Worm (Caenorhabditis elegans): ENCODE measurements around the gene tdo-2.
A peak's percentile ranks its signal among the peaks of the same experiment; 100 is the strongest.

tdo-2 gene

DNA sequence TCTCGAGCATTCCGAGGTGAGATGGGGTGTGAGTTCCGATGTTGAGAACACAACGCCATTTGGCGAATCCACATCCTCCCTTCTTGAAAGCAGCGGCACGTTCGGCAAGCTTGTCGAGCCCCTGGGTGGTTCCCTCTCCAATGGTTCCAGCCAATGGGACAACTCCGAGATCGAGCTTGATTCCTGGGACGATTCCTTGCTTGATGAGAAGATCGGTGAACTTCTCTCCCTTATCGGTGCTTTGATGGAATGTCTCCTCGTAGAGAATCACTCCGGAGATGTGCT lies 44.4 kb downstream of the tdo-2 start:
- TF ChIP-seq nhr-85 (tag) (peak; percentile 36), F16B12.6 (tag; optimal IDR thresholded peaks at IDR 0.05) (no peak)

DNA sequence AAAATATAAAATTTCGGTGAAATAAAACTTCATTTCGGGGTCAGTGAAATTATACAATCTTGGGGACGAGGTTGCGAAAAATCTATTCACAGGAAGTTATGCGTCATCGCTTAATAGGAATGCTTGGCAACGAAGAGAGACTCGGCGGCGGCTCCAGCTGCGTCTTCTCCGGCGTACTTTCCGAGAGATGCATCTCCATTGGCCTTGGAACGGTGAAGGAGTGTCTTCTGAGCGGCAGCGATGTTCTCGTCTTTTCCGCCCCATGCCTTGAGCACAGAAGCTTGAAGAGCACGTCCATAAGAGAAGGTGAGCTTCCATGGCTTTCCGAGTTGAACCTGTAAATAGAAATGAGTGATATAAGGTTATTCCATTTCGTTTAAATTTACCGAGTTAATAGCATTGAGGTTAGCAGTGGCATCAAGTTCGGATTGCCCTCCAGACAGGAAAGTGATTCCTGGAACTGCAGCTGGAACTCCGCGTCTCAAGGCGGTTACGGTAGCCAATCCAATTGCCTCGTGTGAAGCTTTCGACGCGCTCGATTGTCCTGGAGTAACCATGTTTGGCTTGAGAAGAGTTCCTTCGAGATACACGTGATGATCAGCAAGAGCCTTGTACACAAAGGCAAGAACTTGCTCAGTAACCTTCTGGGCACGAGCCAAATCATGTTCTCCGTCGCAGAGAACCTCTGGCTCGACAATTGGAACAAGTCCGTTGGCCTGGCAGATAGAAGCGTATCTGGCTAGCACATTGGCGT lies 44.9 kb downstream of the tdo-2 start:
- TF ChIP-seq C16A3.4 (tag; optimal IDR thresholded peaks at IDR 0.05) (no peak), dsc-1 (tag; optimal IDR thresholded peaks at IDR 0.05) (peak; percentile 19), efl-1 (optimal IDR thresholded peaks at IDR 0.05) (no peak), efl-1 (GFP tag; optimal IDR thresholded peaks at IDR 0.05 in 1 of 2) (peak in 1 of 2 experiments; percentile 77), ets-5 (GFP tag; IDR thresholded peaks at IDR 0.05) (no peak)

DNA sequence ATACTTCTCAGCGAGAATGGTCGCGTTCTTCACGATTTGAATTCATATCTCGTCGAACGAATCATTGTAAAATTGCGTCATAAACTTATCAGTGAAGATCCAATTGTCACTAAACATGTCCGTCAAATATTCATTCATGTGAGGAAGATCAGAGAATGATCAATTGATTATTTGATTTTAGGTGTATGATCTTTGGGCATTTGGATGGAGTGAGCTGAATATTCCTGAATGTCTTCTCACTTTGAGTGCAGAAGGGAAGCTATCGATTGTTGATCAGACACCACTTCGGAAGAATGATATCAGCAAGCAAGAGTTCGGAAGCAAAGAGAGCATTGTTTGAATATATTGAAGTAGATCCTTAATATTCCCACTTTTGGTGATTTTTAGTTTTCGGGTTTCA lies 45.5 kb downstream of the tdo-2 start:
- no peak for TF ChIP-seq sptf-1 (tag; optimal IDR thresholded peaks at IDR 0.05)
- no peak for TF ChIP-seq ces-1 (GFP tag; optimal IDR thresholded peaks at IDR 0.05)
- TF ChIP-seq F16B12.6 (tag; optimal IDR thresholded peaks at IDR 0.05), result no peak
- TF ChIP-seq ceh-8 (GFP tag; optimal IDR thresholded peaks at IDR 0.05), result no peak
- no peak for TF ChIP-seq egl-13 (tag; optimal IDR thresholded peaks at IDR 0.05)
- TF ChIP-seq nhr-237 (tag; optimal IDR thresholded peaks at IDR 0.05), result no peak
- TF ChIP-seq C16A3.4 (tag; optimal IDR thresholded peaks at IDR 0.05), result peak; percentile 18
- TF ChIP-seq skn-1 (tag; optimal IDR thresholded peaks at IDR 0.05), result no peak
- peak; percentile 58 for TF ChIP-seq nhr-19 (GFP tag; conservative IDR thresholded peaks at IDR 0.05)
- peak; percentile 46 for TF ChIP-seq lin-13 (GFP tag; optimal IDR thresholded peaks at IDR 0.05)
- no peak for TF ChIP-seq tlp-1 (tag; optimal IDR thresholded peaks at IDR 0.05)
- TF ChIP-seq unc-98 (GFP tag; IDR thresholded peaks at IDR 0.05), result no peak
- no peak for TF ChIP-seq sup-37 (GFP tag; optimal IDR thresholded peaks at IDR 0.05)
- no peak for TF ChIP-seq pqm-1 (tag; optimal IDR thresholded peaks at IDR 0.05)
- TF ChIP-seq nhr-20 (tag; optimal IDR thresholded peaks at IDR 0.05), result peak; percentile 77
- no peak for TF ChIP-seq Y116A8C.19 (tag; optimal IDR thresholded peaks at IDR 0.05; ENCODE audit: borderline replicate concordance)
- TF ChIP-seq ceh-90 (tag; optimal IDR thresholded peaks at IDR 0.05), result no peak
- no peak for TF ChIP-seq ztf-11 (tag; optimal IDR thresholded peaks at IDR 0.05)
- TF ChIP-seq unc-62 (GFP tag; optimal IDR thresholded peaks at IDR 0.05), result no peak
- no peak for TF ChIP-seq alr-1 (tag; optimal IDR thresholded peaks at IDR 0.05; ENCODE audit: borderline replicate concordance)
- peak; percentile 86 for TF ChIP-seq nhr-85 (tag)
- no peak for TF ChIP-seq zag-1 (tag; optimal IDR thresholded peaks at IDR 0.05)
- peak; percentile 11 for TF ChIP-seq swsn-7 (tag; optimal IDR thresholded peaks at IDR 0.05)
- no peak for TF ChIP-seq ceh-82 (tag; optimal IDR thresholded peaks at IDR 0.05)
- TF ChIP-seq grh-1 (GFP tag; IDR thresholded peaks at IDR 0.05), result peak; percentile 22; the same call in 1 of the 2 replicates
- TF ChIP-seq nhr-47 (tag; optimal IDR thresholded peaks at IDR 0.05), result peak; percentile 47
- TF ChIP-seq unc-30 (tag; optimal IDR thresholded peaks at IDR 0.05), result no peak
- peak; percentile 85 for TF ChIP-seq nhr-90 (tag; optimal IDR thresholded peaks at IDR 0.05; ENCODE audit: poor library complexity)
- no peak for TF ChIP-seq lir-3 (tag; optimal IDR thresholded peaks at IDR 0.05; ENCODE audit: poor library complexity)
- no peak for TF ChIP-seq nhr-77 (tag; optimal IDR thresholded peaks at IDR 0.05)
- no peak for TF ChIP-seq tbx-2 (tag; optimal IDR thresholded peaks at IDR 0.05)
- no peak for TF ChIP-seq mef-2 (tag; optimal IDR thresholded peaks at IDR 0.05)
- TF ChIP-seq snu-23 (GFP tag; optimal IDR thresholded peaks at IDR 0.05), result peak; percentile 75
- no peak for TF ChIP-seq pag-3 (tag; optimal IDR thresholded peaks at IDR 0.05; ENCODE audit: borderline replicate concordance, insufficient read depth)
- no peak for TF ChIP-seq nhr-11 (tag; optimal IDR thresholded peaks at IDR 0.05)
- TF ChIP-seq aha-1 (tag; optimal IDR thresholded peaks at IDR 0.05), result no peak
- no peak for TF ChIP-seq nhr-84 (tag; optimal IDR thresholded peaks at IDR 0.05)
- TF ChIP-seq jun-1 (tag; optimal IDR thresholded peaks at IDR 0.05), result no peak
- peak; percentile 65 for TF ChIP-seq aly-2 (tag; optimal IDR thresholded peaks at IDR 0.05)
- TF ChIP-seq vab-15 (tag; optimal IDR thresholded peaks at IDR 0.05), result no peak
- no peak for TF ChIP-seq C34B4.2 (tag; optimal IDR thresholded peaks at IDR 0.05)
- no peak for TF ChIP-seq fos-1 (tag; optimal IDR thresholded peaks at IDR 0.05)
- peak; percentile 23 for TF ChIP-seq lin-14 (GFP tag; optimal IDR thresholded peaks at IDR 0.05)
- TF ChIP-seq pax-3 (tag; optimal IDR thresholded peaks at IDR 0.05), result no peak
- TF ChIP-seq nhr-28 (tag; optimal IDR thresholded peaks at IDR 0.05), result no peak

All from whole organism, L1 larva.